Fruit fly (Drosophila melanogaster) Kc167 (cell line): ENCODE measurements around the gene ort.

Source experiments
- Myc ChIP-seq: fragments of >200 bp; optimal IDR thresholded peaks from 2 replicates; lab custom pipeline; 2017; ENCODE audit warnings: missing external identifiers
- Sin3A ChIP-seq: fragments of >200 bp; optimal IDR thresholded peaks from 2 replicates; lab custom pipeline; 2018; ENCODE audit warnings: missing external identifiers
- h ChIP-seq: fragments of >200 bp; optimal IDR thresholded peaks from 3 replicates; lab custom pipeline; 2018; ENCODE audit warnings: missing external identifiers
- insv ChIP-seq: fragments of >200 bp; optimal IDR thresholded peaks from 3 replicates; lab custom pipeline; 2018; ENCODE audit warnings: missing external identifiers
- psq ChIP-seq: fragments of >200 bp; optimal IDR thresholded peaks from 2 replicates; lab custom pipeline; 2017; ENCODE audit warnings: missing external identifiers

DNA sequence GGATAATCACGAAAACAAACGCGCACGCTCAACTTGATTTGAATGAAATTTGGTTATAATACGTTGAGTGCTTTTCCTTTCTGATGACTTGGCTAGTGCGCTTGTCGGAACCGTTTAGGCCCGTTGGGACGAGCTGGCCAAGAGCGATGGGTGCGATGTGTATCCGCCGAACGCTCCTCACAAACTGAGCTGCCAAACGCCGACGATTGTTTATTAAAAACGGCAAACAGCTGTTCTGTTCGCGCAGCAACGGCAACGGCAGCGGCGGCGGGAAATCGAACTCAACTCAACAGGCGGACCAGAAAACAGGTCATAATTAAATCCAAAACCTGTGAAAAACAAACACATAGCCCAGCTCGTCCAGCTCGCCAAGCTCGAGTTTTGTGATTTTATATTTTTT is 38.6 kb upstream of the ort start:
- TF ChIP-seq Myc (lab: Kevin White, UChicago): no peak
- no peak for TF ChIP-seq h
- TF ChIP-seq psq (lab: Kevin White, UChicago): no peak
- no peak for TF ChIP-seq Sin3A (lab: Kevin White, UChicago)
- TF ChIP-seq insv (lab: Kevin White, UChicago): no peak
